Worm (Caenorhabditis elegans) whole organism, late embryonic: ENCODE results near the gene C36A4.4.

Experiments
- C08G9.2 ChIP-seq: sonication (generic microtip); optimal IDR thresholded peaks from 2 replicates; lab custom pipeline; 2016; ENCODE audit warnings: mild to moderate bottlenecking, missing genetic modification characterization, moderate library complexity, missing compliant biosample characterization
- C38D4.7 ChIP-seq: fragments of 200-800 bp; sonication (Bioruptor generic); optimal IDR thresholded peaks from 2 replicates; lab custom pipeline; 2018; ENCODE audit warnings: mild to moderate bottlenecking, missing genetic modification characterization, moderate library complexity, missing compliant biosample characterization
- K02D7.2 ChIP-seq: sonication (generic microtip); optimal IDR thresholded peaks from 2 replicates; lab custom pipeline; 2017; ENCODE audit warnings: mild to moderate bottlenecking, missing genetic modification characterization, missing compliant biosample characterization
- ama-1 ChIP-seq: fragments of 150-350 bp; optimal IDR thresholded peaks from 2 replicates; lab custom pipeline; 2014
- ceh-18 ChIP-seq: sonication (generic microtip); optimal IDR thresholded peaks from 2 replicates; lab custom pipeline; 2016; ENCODE audit warnings: missing genetic modification characterization, missing compliant biosample characterization
- ceh-19 ChIP-seq: fragments of 200-800 bp; sonication (Bioruptor generic); optimal IDR thresholded peaks from 2 replicates; lab custom pipeline; 2018; ENCODE audit warnings: mild to moderate bottlenecking, missing genetic modification characterization, missing compliant biosample characterization
- ceh-24 ChIP-seq: sonication (generic microtip); optimal IDR thresholded peaks from 2 replicates; lab custom pipeline; 2016; ENCODE audit warnings: mild to moderate bottlenecking, missing genetic modification characterization, missing compliant biosample characterization
- ceh-45 ChIP-seq: fragments of 200-800 bp; sonication (Bioruptor generic); IDR thresholded peaks from 2 replicates; pipeline ENCODE4 v1.3.6; 2022; ENCODE audit warnings: missing genetic modification reagents, missing genetic modification characterization, missing compliant biosample characterization
- ceh-48 ChIP-seq: sonication (generic microtip); optimal IDR thresholded peaks from 2 replicates; lab custom pipeline; 2016; ENCODE audit warnings: missing genetic modification characterization, inconsistent platforms, missing compliant biosample characterization
- elt-2 ChIP-seq: sonication (generic microtip); optimal IDR thresholded peaks from 2 replicates; lab custom pipeline; 2016; ENCODE audit warnings: missing genetic modification reagents, missing genetic modification characterization, missing compliant biosample characterization
- elt-4 ChIP-seq: sonication (generic microtip); optimal IDR thresholded peaks from 2 replicates; lab custom pipeline; 2016; ENCODE audit warnings: missing genetic modification characterization, missing compliant biosample characterization
- ets-4 ChIP-seq: sonication (generic microtip); optimal IDR thresholded peaks from 2 replicates; lab custom pipeline; 2016; ENCODE audit warnings: missing genetic modification characterization, missing compliant biosample characterization
- eyg-1 ChIP-seq: sonication (generic microtip); optimal IDR thresholded peaks from 2 replicates; lab custom pipeline; 2016; ENCODE audit warnings: missing genotype, missing genetic modification characterization, missing compliant biosample characterization
- fkh-10 ChIP-seq: fragments of 150-350 bp; optimal IDR thresholded peaks from 2 replicates; lab custom pipeline; 2014; ENCODE audit warnings: missing biosample characterization, missing genetic modification reagents, missing genetic modification characterization
- fkh-6 ChIP-seq: sonication (generic microtip); optimal IDR thresholded peaks from 2 replicates; lab custom pipeline; 2016; ENCODE audit warnings: missing genetic modification characterization, missing compliant biosample characterization
- gmeb-2 ChIP-seq: sonication (generic microtip); optimal IDR thresholded peaks from 2 replicates; lab custom pipeline; 2016; ENCODE audit warnings: missing genetic modification characterization, inconsistent platforms, missing compliant biosample characterization
- hlh-13 ChIP-seq: fragments of 200-800 bp; sonication (Bioruptor generic); optimal IDR thresholded peaks from 2 replicates; lab custom pipeline; 2018; ENCODE audit warnings: mild to moderate bottlenecking, missing genetic modification characterization, missing compliant biosample characterization
- hlh-30 ChIP-seq: sonication (generic microtip); optimal IDR thresholded peaks from 2 replicates; lab custom pipeline; 2017; ENCODE audit warnings: antibody characterized with exemption, missing genetic modification characterization, missing compliant biosample characterization; ENCODE audit not compliant: insufficient read depth
- hlh-6 ChIP-seq: sonication (generic microtip); optimal IDR thresholded peaks from 2 replicates; lab custom pipeline; 2016; ENCODE audit warnings: missing genotype, missing genetic modification characterization, missing compliant biosample characterization
- mec-3 ChIP-seq: sonication (generic microtip); optimal IDR thresholded peaks from 2 replicates; lab custom pipeline; 2016; ENCODE audit warnings: borderline replicate concordance, missing genetic modification characterization, missing compliant biosample characterization
- nfya-1 ChIP-seq: sonication (generic microtip); optimal IDR thresholded peaks from 2 replicates; lab custom pipeline; 2017; ENCODE audit warnings: missing genetic modification characterization, mild to moderate bottlenecking, missing compliant biosample characterization, antibody characterized with exemption, moderate library complexity
- npax-4 ChIP-seq: sonication (generic microtip); optimal IDR thresholded peaks from 2 replicates; lab custom pipeline; 2016; ENCODE audit warnings: missing genetic modification characterization, missing compliant biosample characterization
- pax-1 ChIP-seq: fragments of 150-350 bp; optimal IDR thresholded peaks from 2 replicates; lab custom pipeline; 2014; ENCODE audit warnings: missing biosample characterization, missing genetic modification characterization
- rnt-1 ChIP-seq: sonication (generic microtip); optimal IDR thresholded peaks from 2 replicates; lab custom pipeline; 2016; ENCODE audit warnings: missing genetic modification characterization, missing compliant biosample characterization
- tbx-2 ChIP-seq: sonication (generic microtip); optimal IDR thresholded peaks from 2 replicates; lab custom pipeline; 2016; ENCODE audit warnings: missing genetic modification characterization, missing compliant biosample characterization
- ttx-3 ChIP-seq: sonication (generic microtip); optimal IDR thresholded peaks from 2 replicates; lab custom pipeline; 2016; ENCODE audit warnings: missing genetic modification reagents, missing genetic modification characterization, missing compliant biosample characterization
- unc-55 ChIP-seq: sonication (generic microtip); optimal IDR thresholded peaks from 2 replicates; lab custom pipeline; 2017; ENCODE audit warnings: missing biosample characterization, missing genetic modification reagents, missing genetic modification characterization
- ztf-16 ChIP-seq: sonication (generic microtip); optimal IDR thresholded peaks from 2 replicates; lab custom pipeline; 2017; ENCODE audit warnings: missing genetic modification characterization, missing compliant biosample characterization

The C36A4.4 gene

DNA sequence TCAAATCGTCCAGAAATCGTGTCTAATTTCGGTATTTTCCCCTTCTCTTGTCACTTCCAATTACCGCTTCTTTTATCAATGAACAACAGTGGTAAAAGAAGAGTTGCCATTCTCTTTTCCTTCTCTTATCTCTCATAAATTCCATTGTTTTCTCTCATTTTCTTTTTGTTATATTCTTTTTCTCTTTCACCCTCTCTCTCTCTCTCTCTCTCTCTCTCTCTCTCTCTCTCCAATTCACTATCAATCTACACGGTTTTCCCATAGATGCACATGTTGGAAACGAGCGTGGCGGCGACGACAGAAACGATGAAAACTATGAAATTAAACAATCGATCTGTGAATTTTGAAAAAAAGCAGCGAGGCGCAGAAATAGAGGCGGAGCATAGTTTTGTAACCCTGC, 44.2 kb downstream of the C36A4.4 start:
- TF ChIP-seq gmeb-2 (tag; lab: Kevin White, UChicago) (no peak), hlh-6 (tag; lab: Kevin White, UChicago) (no peak), elt-2 (peak; percentile 28), unc-55 (GFP tag; lab: Kevin White, UChicago) (no peak), ttx-3 (tag; lab: Kevin White, UChicago) (no peak), eyg-1 (tag; lab: Kevin White, UChicago) (no peak), fkh-10 (GFP tag; lab: Kevin White, UChicago) (no peak), nfya-1 (tag; lab: Kevin White, UChicago) (peak; percentile 23)

ce11 chrIII:3798416-3798815, 45.0 kb downstream of the C36A4.4 start:
- TF ChIP-seq C38D4.7 (GFP tag; lab: Kevin White, UChicago) (no peak), nfya-1 (tag; lab: Kevin White, UChicago) (peak; percentile 98)

ce11 chrIII:3797180-3798026, 46.0 kb downstream of the C36A4.4 start:
- TF ChIP-seq pax-1 (tag; lab: Kevin White, UChicago) (peak; percentile 4), tbx-2 (peak; percentile 17), rnt-1 (tag; lab: Kevin White, UChicago) (peak; percentile 57), ceh-48 (tag; lab: Kevin White, UChicago) (no peak), hlh-30 (tag; lab: Kevin White, UChicago) (peak; percentile 49)
- TF ChIP-seq, all 69 proteins: peak for 4

ce11 chrIII:3795933-3796332, 47.5 kb downstream of the C36A4.4 start:
- TF ChIP-seq npax-4 (tag; lab: Kevin White, UChicago) (no peak), pax-1 (tag; lab: Kevin White, UChicago) (no peak), mec-3 (tag; lab: Kevin White, UChicago) (no peak), ceh-24 (no peak), hlh-6 (tag; lab: Kevin White, UChicago) (no peak), ztf-16 (no peak), ceh-18 (no peak), C08G9.2 (tag; lab: Kevin White, UChicago) (no peak), elt-4 (tag; lab: Kevin White, UChicago) (no peak), ceh-19 (GFP tag; lab: Kevin White, UChicago) (no peak), K02D7.2 (tag; lab: Kevin White, UChicago) (no peak), fkh-10 (GFP tag; lab: Kevin White, UChicago) (no peak), fkh-6 (tag; lab: Kevin White, UChicago) (no peak), ets-4 (tag; lab: Kevin White, UChicago) (no peak), ceh-45 (GFP tag; lab: Robert Waterston, UW) (no peak), ama-1 (lab: Kevin White, UChicago) (no peak), hlh-13 (GFP tag; lab: Kevin White, UChicago) (no peak)
- TF ChIP-seq, all 69 proteins: peak for 0
